Fruit fly (Drosophila melanogaster) S2 (cell line): ENCODE data around the gene CG11885.

Source experiments
- CG8478 ChIP-seq: fragments of >200 bp; optimal IDR thresholded peaks from 2 replicates; lab custom pipeline; 2018
- CTCF ChIP-seq, 2 experiments: fragments of >200 bp; optimal IDR thresholded peaks; 2 replicates each; lab custom pipeline; 2018

dm6 chr2L:382807-383206 is 38.4 kb downstream of the CG11885 start:
- no peak for TF ChIP-seq CG8478 (lab: Kevin White, UChicago)
- TF ChIP-seq CTCF (optimal IDR thresholded peaks at IDR 0.05; lab: Kevin White, UChicago): no peak
